Fruit fly (Drosophila melanogaster) whole organism, wandering third instar larva: Measurements from ENCODE around the gene CG42795.

Source experiments
- CrebA ChIP-seq: fragments of 200-800 bp; sonication (Bioruptor generic); optimal IDR thresholded peaks from 2 replicates; lab custom pipeline; 2016; ENCODE audit warnings: missing biosample characterization, mild to moderate bottlenecking, missing genetic modification characterization, borderline replicate concordance
- dl ChIP-seq, 2 experiments: fragments of 175-275, 200-275 bp in 1 of 2; fragments of 200-275 bp in 1 of 2; sonication (Bioruptor generic); optimal IDR thresholded peaks; lab custom pipeline; 2018; ENCODE audit warnings: mild to moderate bottlenecking in 2 of 2, missing biosample characterization in 2 of 2, missing genetic modification characterization in 2 of 2, moderate library complexity in 2 of 2; ENCODE audit not compliant: partially characterized antibody in 2 of 2, insufficient read depth in 1 of 2
- jim ChIP-seq: fragments of 175-275, 200-325 bp; sonication (Bioruptor generic); optimal IDR thresholded peaks from 2 replicates; lab custom pipeline; 2016; ENCODE audit warnings: missing biosample characterization, mild to moderate bottlenecking, missing genetic modification characterization
- psq ChIP-seq: fragments of 200-800 bp; sonication (Bioruptor generic); optimal IDR thresholded peaks from 3 replicates; lab custom pipeline; 2017; ENCODE audit warnings: missing biosample characterization, mild to moderate bottlenecking, missing genetic modification characterization, moderate library complexity

dm6 chr3R:10176927-10177511 lies 48.5 kb upstream of the CG42795 start:
- TF ChIP-seq CrebA (GFP tag; lab: Kevin White, UChicago) (no peak), dl (GFP tag; optimal IDR thresholded peaks at IDR 0.05; lab: Kevin White, UChicago; ENCODE audit: insufficient read depth in 1 of 2, partially characterized antibody in 2 of 2) (no peak), psq (GFP tag; lab: Kevin White, UChicago) (no peak), jim (GFP tag; lab: Kevin White, UChicago) (no peak)
